Worm (Caenorhabditis elegans) whole organism, L2 larva: ENCODE measurements around the gene T20D3.14.
A peak's percentile ranks its signal among the peaks of the same experiment; 100 is the strongest.
"Not testable (repeated sequence)": the region's sequence is repeated elsewhere in the genome, so short reads cannot be mapped to it uniquely, and the experiment has no call there.

Source experiments
- C34F6.9 ChIP-seq: fragments of 150-350 bp; optimal IDR thresholded peaks from 2 replicates; lab custom pipeline; 2014; ENCODE audit warnings: missing biosample characterization, missing genetic modification characterization
- F13H6.1 ChIP-seq: sonication (generic microtip); optimal IDR thresholded peaks from 2 replicates; lab custom pipeline; 2016; ENCODE audit warnings: missing genetic modification characterization, missing compliant biosample characterization
- R02D3.7 ChIP-seq: fragments of 150-350 bp; optimal IDR thresholded peaks from 2 replicates; lab custom pipeline; 2014; ENCODE audit warnings: missing biosample characterization, missing genetic modification characterization
- ZK546.5 ChIP-seq: sonication (generic microtip); optimal IDR thresholded peaks from 2 replicates; lab custom pipeline; 2017; ENCODE audit warnings: missing biosample characterization, missing genetic modification characterization
- blmp-1 ChIP-seq: sonication (generic microtip); optimal IDR thresholded peaks from 2 replicates; lab custom pipeline; 2017; ENCODE audit warnings: missing genetic modification characterization, mild to moderate bottlenecking, missing compliant biosample characterization, antibody characterized with exemption, moderate library complexity; ENCODE audit not compliant: insufficient read depth
- ceh-16 ChIP-seq: fragments of 150-350 bp; optimal IDR thresholded peaks from 2 replicates; lab custom pipeline; 2014; ENCODE audit warnings: missing biosample characterization, missing genetic modification characterization
- ceh-82 ChIP-seq: fragments of 150-350 bp; optimal IDR thresholded peaks from 2 replicates; lab custom pipeline; 2014; ENCODE audit warnings: missing biosample characterization, missing genetic modification characterization
- crh-2 ChIP-seq: sonication (generic microtip); optimal IDR thresholded peaks from 2 replicates; lab custom pipeline; 2017; ENCODE audit warnings: missing biosample characterization, missing genetic modification characterization
- dmd-4 ChIP-seq: sonication (generic microtip); optimal IDR thresholded peaks from 2 replicates; lab custom pipeline; 2017; ENCODE audit warnings: missing biosample characterization, missing genetic modification characterization
- egl-27 ChIP-seq: sonication (generic microtip); optimal IDR thresholded peaks from 3 replicates; lab custom pipeline; 2017; ENCODE audit warnings: missing biosample characterization, missing genetic modification reagents, missing genetic modification characterization
- fos-1 ChIP-seq: fragments of 150-350 bp; optimal IDR thresholded peaks from 2 replicates; lab custom pipeline; 2014; ENCODE audit warnings: missing biosample characterization, missing genetic modification characterization
- gmeb-1 ChIP-seq: fragments of 150-350 bp; optimal IDR thresholded peaks from 2 replicates; lab custom pipeline; 2014; ENCODE audit warnings: missing biosample characterization, missing genetic modification characterization
- lin-11 ChIP-seq: fragments of 150-350 bp; sonication (generic microtip); optimal IDR thresholded peaks from 2 replicates; lab custom pipeline; 2014; ENCODE audit warnings: missing biosample characterization, missing genetic modification characterization, inconsistent platforms, mixed read lengths
- lin-13 ChIP-seq: fragments of 150-350 bp; optimal IDR thresholded peaks from 2 replicates; lab custom pipeline; 2014; ENCODE audit warnings: missing biosample characterization, missing genetic modification reagents, missing genetic modification characterization
- lin-39 ChIP-seq: fragments of 150-350 bp; optimal IDR thresholded peaks from 2 replicates; lab custom pipeline; 2014; ENCODE audit warnings: missing biosample characterization, missing genetic modification reagents, missing genetic modification characterization
- lsy-2 ChIP-seq, 2 experiments: fragments of 150-350 bp in 1 of 2; sonication (generic microtip) in 1 of 2; optimal IDR thresholded peaks; 2 replicates each; lab custom pipeline; 2014 to 2017; ENCODE audit warnings: missing biosample characterization in 2 of 2, missing genetic modification characterization in 2 of 2
- nhr-11 ChIP-seq: fragments of 150-350 bp; optimal IDR thresholded peaks from 2 replicates; lab custom pipeline; 2014; ENCODE audit warnings: missing biosample characterization, missing genetic modification characterization
- nhr-12 ChIP-seq: fragments of 150-350 bp; optimal IDR thresholded peaks from 2 replicates; lab custom pipeline; 2014; ENCODE audit warnings: missing biosample characterization, missing genetic modification characterization
- nhr-129 ChIP-seq: fragments of 150-350 bp; optimal IDR thresholded peaks from 2 replicates; lab custom pipeline; 2014; ENCODE audit warnings: missing biosample characterization, missing genetic modification characterization
- nhr-21 ChIP-seq: fragments of 150-350 bp; optimal IDR thresholded peaks from 2 replicates; lab custom pipeline; 2014; ENCODE audit warnings: missing biosample characterization, missing genetic modification characterization
- nhr-23 ChIP-seq: fragments of 150-350 bp; optimal IDR thresholded peaks from 2 replicates; lab custom pipeline; 2014; ENCODE audit warnings: missing biosample characterization, missing genetic modification reagents, missing genetic modification characterization
- nhr-237 ChIP-seq: fragments of 150-350 bp; optimal IDR thresholded peaks from 2 replicates; lab custom pipeline; 2014; ENCODE audit warnings: missing biosample characterization, missing genetic modification characterization
- nhr-25 ChIP-seq: fragments of 150-350 bp; sonication (generic microtip); optimal IDR thresholded peaks from 3 replicates; lab custom pipeline; 2014; ENCODE audit warnings: missing biosample characterization, missing genetic modification characterization
- nhr-6 ChIP-seq: fragments of 150-350 bp; optimal IDR thresholded peaks from 2 replicates; lab custom pipeline; 2014; ENCODE audit warnings: missing biosample characterization, missing genetic modification characterization
- nhr-77 ChIP-seq: fragments of 150-350 bp; optimal IDR thresholded peaks from 2 replicates; lab custom pipeline; 2014; ENCODE audit warnings: missing biosample characterization, missing genetic modification characterization
- peb-1 ChIP-seq: fragments of 150-350 bp; optimal IDR thresholded peaks from 2 replicates; lab custom pipeline; 2014; ENCODE audit warnings: missing biosample characterization, missing genetic modification characterization
- sem-4 ChIP-seq: fragments of 150-350 bp; optimal IDR thresholded peaks from 2 replicates; lab custom pipeline; 2014; ENCODE audit warnings: missing biosample characterization, missing genetic modification reagents, missing genetic modification characterization
- skn-1 ChIP-seq: sonication (generic microtip); optimal IDR thresholded peaks from 2 replicates; lab custom pipeline; 2017; ENCODE audit warnings: missing biosample characterization, missing genetic modification characterization
- sma-3 ChIP-seq: sonication (generic microtip); optimal IDR thresholded peaks from 2 replicates; lab custom pipeline; 2016; ENCODE audit warnings: missing genetic modification reagents, missing genetic modification characterization, missing compliant biosample characterization
- snpc-4 ChIP-seq: fragments of 150-350 bp; optimal IDR thresholded peaks from 2 replicates; lab custom pipeline; 2014; ENCODE audit warnings: missing biosample characterization, missing genetic modification characterization
- unc-55 ChIP-seq: fragments of 150-350 bp; sonication (generic microtip); optimal IDR thresholded peaks from 3 replicates; lab custom pipeline; 2014; ENCODE audit warnings: missing biosample characterization, missing genetic modification reagents, missing genetic modification characterization
- unc-62 ChIP-seq: fragments of 150-350 bp; optimal IDR thresholded peaks from 2 replicates; lab custom pipeline; 2014; ENCODE audit warnings: missing biosample characterization, missing genetic modification reagents, missing genetic modification characterization
- zag-1 ChIP-seq: fragments of 150-350 bp; optimal IDR thresholded peaks from 2 replicates; lab custom pipeline; 2014; ENCODE audit warnings: missing biosample characterization, missing genetic modification characterization
- ztf-1 ChIP-seq: fragments of 200-800 bp; sonication (Bioruptor generic); conservative IDR thresholded peaks from 2 replicates; pipeline ENCODE4 v1.3.6; 2022; ENCODE audit warnings: missing genetic modification characterization, missing compliant biosample characterization

Gene T20D3.14

ce11 chrIV:9319080-9319479 lies 16.6 kb downstream of the T20D3.14 start, which contains the start of the genes F49C12.11 and nemt-1:
Gene F49C12.11 (plus strand): TSS chrIV:9319380.
Gene nemt-1 (minus strand): TSS chrIV:9319439.
- TF ChIP-seq ZK546.5 (tag; lab: Kevin White, UChicago) (no peak), ceh-16 (tag; lab: Kevin White, UChicago) (no peak), unc-62 (GFP tag; lab: Kevin White, UChicago) (no peak), zag-1 (tag; lab: Kevin White, UChicago) (no peak), snpc-4 (tag; lab: Kevin White, UChicago) (no peak), lin-13 (GFP tag; lab: Kevin White, UChicago) (no peak), ztf-1 (GFP tag; lab: Robert Waterston, UW) (no peak)

- TF ChIP-seq dmd-4 (tag; lab: Kevin White, UChicago) (no peak), peb-1 (tag; lab: Kevin White, UChicago) (no peak), sma-3 (no peak), nhr-12 (no peak), sem-4 (tag; lab: Kevin White, UChicago) (no peak), ZK546.5 (tag; lab: Kevin White, UChicago) (no peak), fos-1 (tag; lab: Kevin White, UChicago) (no peak), egl-27 (tag; lab: Kevin White, UChicago) (no peak), ceh-82 (no peak), nhr-77 (tag; lab: Kevin White, UChicago) (no peak), C34F6.9 (no peak), blmp-1 (tag; lab: Kevin White, UChicago) (no peak), nhr-6 (tag; lab: Kevin White, UChicago) (no peak), nhr-23 (tag; lab: Kevin White, UChicago) (no peak)
Observed at ce11 chrIV:9318147-9318546, 17.6 kb downstream of the T20D3.14 start.

ce11 chrIV:9316068-9316681 lies 19.5 kb downstream of the T20D3.14 start, which contains the start of the genes F49C12.9 and rpn-7:
Gene F49C12.9 (minus strand): TSS chrIV:9316215.
Gene rpn-7 (plus strand): TSS chrIV:9316631.
- TF ChIP-seq C34F6.9 (peak; percentile 59), gmeb-1 (tag; lab: Kevin White, UChicago) (peak; percentile 26), lin-11 (tag; lab: Kevin White, UChicago) (peak; percentile 18), sma-3 (peak; percentile 6), lsy-2 (tag; optimal IDR thresholded peaks at IDR 0.05; lab: Kevin White, UChicago) (peak in 1 of 2 experiments; percentile 3), ceh-82 (no peak), lin-39 (no peak), unc-55 (GFP tag; lab: Kevin White, UChicago) (peak; percentile 65), crh-2 (tag; lab: Kevin White, UChicago) (peak; percentile 5), nhr-12 (no peak), lin-13 (GFP tag; lab: Kevin White, UChicago) (no peak), ztf-1 (GFP tag; lab: Robert Waterston, UW) (no peak), zag-1 (tag; lab: Kevin White, UChicago) (no peak), nhr-129 (tag; lab: Kevin White, UChicago) (peak; percentile 61), nhr-6 (tag; lab: Kevin White, UChicago) (no peak), fos-1 (tag; lab: Kevin White, UChicago) (peak; percentile 11), skn-1 (tag; lab: Kevin White, UChicago) (peak; percentile 97), unc-62 (GFP tag; lab: Kevin White, UChicago) (no peak), R02D3.7 (tag; lab: Kevin White, UChicago) (no peak), F13H6.1 (tag; lab: Kevin White, UChicago) (no peak), peb-1 (tag; lab: Kevin White, UChicago) (no peak), dmd-4 (tag; lab: Kevin White, UChicago) (no peak), nhr-21 (no peak)

DNA sequence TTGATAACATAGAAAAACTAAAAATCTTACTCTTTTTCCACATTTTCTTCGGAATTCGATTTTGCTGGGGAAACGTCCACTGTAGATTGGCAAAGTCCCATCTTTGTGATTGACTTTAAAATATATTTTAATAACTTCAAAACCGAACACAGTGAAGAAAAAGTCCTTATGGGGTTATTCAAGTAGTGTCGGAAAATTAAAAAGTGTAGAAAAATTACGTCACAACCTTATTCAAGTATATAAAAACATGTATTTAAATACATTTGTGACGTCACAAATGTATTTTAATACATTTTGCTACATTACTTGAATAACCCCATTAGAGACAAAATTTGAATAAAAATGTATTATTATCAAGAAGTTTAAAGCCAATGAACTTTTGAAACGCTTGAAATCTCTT lies 22.9 kb downstream of the T20D3.14 start, which contains the start of gene F49C12.7:
Gene F49C12.7, minus strand, starts transcription at position 101 of the 400 bp plus-strand sequence.
- not testable (repeated sequence) for TF ChIP-seq ZK546.5 (tag; lab: Kevin White, UChicago); gmeb-1 (tag; lab: Kevin White, UChicago); sma-3

ce11 chrIV:9310935-9311566 lies 24.7 kb downstream of the T20D3.14 start:
- TF ChIP-seq fos-1 (tag; lab: Kevin White, UChicago) (peak; percentile 50), blmp-1 (tag; lab: Kevin White, UChicago) (no peak), nhr-25 (tag; lab: Kevin White, UChicago) (no peak), nhr-11 (tag; lab: Kevin White, UChicago) (no peak), lin-13 (GFP tag; lab: Kevin White, UChicago) (no peak), nhr-237 (tag; lab: Kevin White, UChicago) (no peak)
